Worm (Caenorhabditis elegans) whole organism, early embryonic: ENCODE measurements around the gene F12D9.2.

Experiments used
- F13C5.2 ChIP-seq: sonication (generic microtip); optimal IDR thresholded peaks from 2 replicates; lab custom pipeline; 2017; ENCODE audit warnings: mild to moderate bottlenecking, missing genetic modification characterization, inconsistent platforms, missing compliant biosample characterization
- ama-1 ChIP-seq: fragments of 150-350 bp; optimal IDR thresholded peaks from 2 replicates; lab custom pipeline; 2014
- ets-7 ChIP-seq: sonication (generic microtip); optimal IDR thresholded peaks from 2 replicates; lab custom pipeline; 2016; ENCODE audit warnings: missing genotype, missing genetic modification characterization, missing compliant biosample characterization
- flt-1 ChIP-seq: fragments of 200-800 bp; sonication (Bioruptor generic); IDR thresholded peaks from 2 replicates; pipeline ENCODE4 v1.3.6; 2022; ENCODE audit warnings: missing genetic modification characterization, missing compliant biosample characterization
- hmg-4 ChIP-seq: fragments of 200-800 bp; sonication (Bioruptor generic); optimal IDR thresholded peaks from 2 replicates; lab custom pipeline; 2018; ENCODE audit warnings: mild to moderate bottlenecking, missing genetic modification characterization, missing compliant biosample characterization
- tbx-11 ChIP-seq: fragments of 200-800 bp; sonication (Bioruptor generic); IDR thresholded peaks from 2 replicates; pipeline ENCODE4 v1.3.6; 2022; ENCODE audit warnings: missing genetic modification characterization, missing compliant biosample characterization
- tbx-37 ChIP-seq: fragments of 200-800 bp; sonication (Bioruptor generic); conservative IDR thresholded peaks from 2 replicates; pipeline ENCODE4 v1.3.6; 2022; ENCODE audit warnings: missing genetic modification reagents, missing genetic modification characterization, missing compliant biosample characterization

DNA sequence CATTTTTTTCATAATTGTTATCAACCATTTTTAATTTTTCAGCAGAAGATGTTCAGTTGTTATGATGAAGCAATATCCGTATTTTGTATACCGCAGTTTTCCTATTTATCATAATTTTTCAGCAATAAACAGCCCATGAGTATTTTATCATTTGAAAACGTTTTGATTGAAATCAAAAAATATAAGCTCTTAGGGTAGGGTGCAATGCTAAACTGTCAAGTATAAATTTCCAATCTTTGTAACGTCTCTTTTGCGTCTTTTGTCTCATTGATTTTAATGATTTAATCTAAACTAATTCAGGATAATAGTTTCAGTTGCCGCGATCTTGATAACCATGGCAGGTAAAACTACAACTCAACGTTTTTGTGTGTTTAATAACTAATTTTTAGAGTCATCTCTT lies 45.7 kb downstream of the F12D9.2 start, which contains the start of gene F18E9.1:
- no peak for TF ChIP-seq tbx-11 (GFP tag; lab: Robert Waterston, UW)
- no peak for TF ChIP-seq tbx-37 (GFP tag; lab: Robert Waterston, UW)
- no peak for TF ChIP-seq ama-1 (lab: Kevin White, UChicago)
- no peak for TF ChIP-seq ets-7 (tag; lab: Kevin White, UChicago)
- no peak for TF ChIP-seq hmg-4 (GFP tag; lab: Kevin White, UChicago)
- no peak for TF ChIP-seq flt-1
- no peak for TF ChIP-seq F13C5.2 (tag; lab: Kevin White, UChicago)
